Worm (Caenorhabditis elegans): ENCODE measurements around the gene nspc-9.

ce11 chrX:12357127-12357526 is 13.9 kb upstream of the nspc-9 start, which contains the start of gene nspc-13:
- TF ChIP-seq flt-1 (GFP tag; IDR thresholded peaks at IDR 0.05) (no peak), tab-1 (GFP tag; IDR thresholded peaks at IDR 0.05) (no peak), ztf-29 (GFP tag; IDR thresholded peaks at IDR 0.05) (no peak), T22C8.4 (GFP tag; IDR thresholded peaks at IDR 0.05) (no peak), cog-1 (tag; optimal IDR thresholded peaks at IDR 0.05) (no peak)

Data from whole organism, midembryonic.